Worm (Caenorhabditis elegans) whole organism, L4 larva: Measurements from ENCODE around the gene T21B10.3.

Experiments used
- D1046.2 ChIP-seq: fragments of 200-800 bp; sonication (Bioruptor generic); IDR thresholded peaks from 2 replicates; pipeline ENCODE4 v1.3.6; 2022; ENCODE audit warnings: missing genetic modification characterization, missing compliant biosample characterization
- F49E8.2 ChIP-seq: sonication (generic microtip); optimal IDR thresholded peaks from 2 replicates; lab custom pipeline; 2016; ENCODE audit warnings: missing compliant biosample characterization, mild to moderate bottlenecking, missing genetic modification characterization, borderline replicate concordance
- T20F7.1 ChIP-seq: fragments of 200-800 bp; sonication (Bioruptor generic); optimal IDR thresholded peaks from 2 replicates; lab custom pipeline; 2018; ENCODE audit warnings: mild to moderate bottlenecking, missing genetic modification characterization, missing compliant biosample characterization
- T26A8.4 ChIP-seq: fragments of 200-800 bp; sonication (Bioruptor generic); IDR thresholded peaks from 2 replicates; pipeline ENCODE4 v1.3.6; 2022; ENCODE audit warnings: missing genetic modification characterization, missing compliant biosample characterization
- Y105C5A.15 ChIP-seq: fragments of 200-800 bp; sonication (Bioruptor generic); IDR thresholded peaks from 2 replicates; pipeline ENCODE4 v1.3.6; 2022; ENCODE audit warnings: missing genetic modification characterization, missing compliant biosample characterization
- Y48G9A.11 ChIP-seq: fragments of 200-800 bp; sonication (Bioruptor generic); IDR thresholded peaks from 2 replicates; pipeline ENCODE4 v1.3.6; 2022; ENCODE audit warnings: missing genetic modification reagents, missing genetic modification characterization, missing compliant biosample characterization
- ZK337.2 ChIP-seq: fragments of 200-800 bp; sonication (Bioruptor generic); IDR thresholded peaks from 2 replicates; pipeline ENCODE4 v1.3.6; 2022; ENCODE audit warnings: missing genetic modification reagents, missing genetic modification characterization, missing compliant biosample characterization
- aha-1 ChIP-seq: fragments of 150-350 bp; peaks from one replicate; lab custom pipeline; 2014; ENCODE audit warnings: missing biosample characterization, missing genetic modification characterization
- arid-1 ChIP-seq: fragments of 200-800 bp; sonication (Bioruptor generic); conservative IDR thresholded peaks from 2 replicates; pipeline ENCODE4 v1.3.6; 2022; ENCODE audit warnings: missing genetic modification reagents, missing genetic modification characterization, missing compliant biosample characterization
- attf-4 ChIP-seq: sonication (generic microtip); optimal IDR thresholded peaks from 3 replicates; lab custom pipeline; 2017; ENCODE audit warnings: missing biosample characterization, missing genetic modification characterization
- ceh-20 ChIP-seq: fragments of 200-800 bp; sonication (Bioruptor generic); IDR thresholded peaks from 2 replicates; pipeline ENCODE4 v1.3.6; 2022; ENCODE audit warnings: missing genetic modification reagents, missing genetic modification characterization, missing compliant biosample characterization
- ceh-32 ChIP-seq: sonication (generic microtip); optimal IDR thresholded peaks from 2 replicates; lab custom pipeline; 2016; ENCODE audit warnings: mild to moderate bottlenecking, missing genetic modification characterization, missing compliant biosample characterization; ENCODE audit not compliant: poor library complexity
- ceh-44 ChIP-seq: fragments of 200-800 bp; sonication (Bioruptor generic); IDR thresholded peaks from 2 replicates; pipeline ENCODE4 v1.3.6; 2022; ENCODE audit warnings: missing genetic modification reagents, missing genetic modification characterization, missing compliant biosample characterization
- ceh-82 ChIP-seq: sonication (generic microtip); optimal IDR thresholded peaks from 2 replicates; lab custom pipeline; 2017; ENCODE audit warnings: missing biosample characterization, missing genetic modification characterization
- ces-1 ChIP-seq: fragments of 150-350 bp; sonication (generic microtip); optimal IDR thresholded peaks from 4 replicates; lab custom pipeline; 2014; ENCODE audit warnings: missing biosample characterization, missing genetic modification reagents, missing genetic modification characterization
- ctbp-1 ChIP-seq: fragments of 200-800 bp; sonication (Bioruptor generic); IDR thresholded peaks from 2 replicates; pipeline ENCODE4 v1.3.6; 2022; ENCODE audit warnings: missing genetic modification reagents, missing genetic modification characterization, missing compliant biosample characterization
- daf-16 ChIP-seq, 3 experiments: sonication (generic microtip); optimal IDR thresholded peaks; 2 replicates each; lab custom pipeline; 2016 to 2017; ENCODE audit warnings: missing genetic modification characterization in 3 of 3, missing genetic modification reagents in 3 of 3, mild to moderate bottlenecking in 2 of 3, missing compliant biosample characterization in 2 of 3, missing biosample characterization in 1 of 3, moderate library complexity in 1 of 3
- dmd-6 ChIP-seq: fragments of 200-800 bp; sonication (Bioruptor generic); IDR thresholded peaks from 2 replicates; pipeline ENCODE4 v1.3.6; 2022; ENCODE audit warnings: missing genetic modification reagents, missing genetic modification characterization, missing compliant biosample characterization
- dmd-8 ChIP-seq: fragments of 200-800 bp; sonication (Bioruptor generic); IDR thresholded peaks from 2 replicates; pipeline ENCODE4 v1.3.6; 2022; ENCODE audit warnings: missing genetic modification characterization, missing compliant biosample characterization
- duxl-1 ChIP-seq: sonication (generic microtip); optimal IDR thresholded peaks from 2 replicates; lab custom pipeline; 2016; ENCODE audit warnings: mild to moderate bottlenecking, missing genetic modification characterization, moderate library complexity, missing compliant biosample characterization; ENCODE audit not compliant: poor library complexity
- egl-27 ChIP-seq: sonication (generic microtip); optimal IDR thresholded peaks from 3 replicates; lab custom pipeline; 2017; ENCODE audit warnings: missing biosample characterization, missing genetic modification reagents, missing genetic modification characterization
- fkh-10 ChIP-seq: fragments of 150-350 bp; optimal IDR thresholded peaks from 2 replicates; lab custom pipeline; 2014; ENCODE audit warnings: missing biosample characterization, missing genetic modification reagents, missing genetic modification characterization
- hlh-11 ChIP-seq: fragments of 200-800 bp; sonication (Bioruptor generic); optimal IDR thresholded peaks from 2 replicates; lab custom pipeline; 2018; ENCODE audit warnings: mild to moderate bottlenecking, missing genetic modification characterization, missing compliant biosample characterization
- hlh-30 ChIP-seq: sonication (generic microtip); optimal IDR thresholded peaks from 2 replicates; lab custom pipeline; 2017; ENCODE audit warnings: antibody characterized with exemption, mild to moderate bottlenecking, missing genetic modification characterization, missing compliant biosample characterization; ENCODE audit not compliant: insufficient read depth
- hmg-1.1 ChIP-seq: fragments of 200-800 bp; sonication (Bioruptor generic); IDR thresholded peaks from 2 replicates; pipeline ENCODE4 v1.3.6; 2022; ENCODE audit warnings: missing genetic modification reagents, missing genetic modification characterization, missing compliant biosample characterization
- lim-7 ChIP-seq: fragments of 200-800 bp; sonication (Bioruptor generic); IDR thresholded peaks from 2 replicates; pipeline ENCODE4 v1.3.6; 2022; ENCODE audit warnings: missing genetic modification characterization, missing compliant biosample characterization
- lin-1 ChIP-seq: fragments of 200-800 bp; sonication (Bioruptor generic); IDR thresholded peaks from 2 replicates; pipeline ENCODE4 v1.3.6; 2022; ENCODE audit warnings: missing genetic modification reagents, missing genetic modification characterization, missing compliant biosample characterization
- lin-13 ChIP-seq: fragments of 150-350 bp; optimal IDR thresholded peaks from 2 replicates; lab custom pipeline; 2014; ENCODE audit warnings: missing biosample characterization, missing genetic modification reagents, missing genetic modification characterization
- lsy-2 ChIP-seq, 2 experiments: fragments of 150-350 bp in 1 of 2; sonication (generic microtip) in 1 of 2; optimal IDR thresholded peaks; 2 replicates each; lab custom pipeline; 2014 to 2017; ENCODE audit warnings: missing biosample characterization in 2 of 2, missing genetic modification characterization in 2 of 2
- madf-5 ChIP-seq, 2 experiments: fragments of 200-800 bp; sonication (Bioruptor generic); IDR thresholded peaks; 2 replicates each; pipeline ENCODE4 v1.3.6; 2022; ENCODE audit warnings: missing compliant biosample characterization in 2 of 2, missing genetic modification characterization in 2 of 2
- madf-9 ChIP-seq: fragments of 200-800 bp; sonication (Bioruptor generic); conservative IDR thresholded peaks from 2 replicates; pipeline ENCODE4 v1.3.6; 2022; ENCODE audit warnings: missing genetic modification reagents, missing genetic modification characterization, missing compliant biosample characterization
- mdt-29 ChIP-seq: fragments of 200-800 bp; sonication (Bioruptor generic); IDR thresholded peaks from 2 replicates; pipeline ENCODE4 v1.3.6; 2022; ENCODE audit warnings: missing genetic modification reagents, missing genetic modification characterization, missing compliant biosample characterization
- mep-1 ChIP-seq: fragments of 150-350 bp; sonication (generic microtip); optimal IDR thresholded peaks from 3 replicates; lab custom pipeline; 2014; ENCODE audit warnings: missing biosample characterization, missing genetic modification characterization
- mes-2 ChIP-seq: sonication (generic microtip); optimal IDR thresholded peaks from 2 replicates; lab custom pipeline; 2016; ENCODE audit warnings: missing genotype, mild to moderate bottlenecking, missing genetic modification characterization, missing compliant biosample characterization; ENCODE audit not compliant: poor library complexity, severe bottlenecking
- mxl-3 ChIP-seq: fragments of 200-800 bp; sonication (Bioruptor generic); optimal IDR thresholded peaks from 2 replicates; lab custom pipeline; 2018; ENCODE audit warnings: mild to moderate bottlenecking, missing genetic modification characterization, missing compliant biosample characterization
- nhr-11 ChIP-seq: fragments of 150-350 bp; optimal IDR thresholded peaks from 2 replicates; lab custom pipeline; 2014; ENCODE audit warnings: missing biosample characterization, missing genetic modification characterization
- nhr-111 ChIP-seq: fragments of 200-800 bp; sonication (Bioruptor generic); optimal IDR thresholded peaks from 2 replicates; lab custom pipeline; 2018; ENCODE audit warnings: mild to moderate bottlenecking, missing genetic modification characterization, missing compliant biosample characterization
- nhr-237 ChIP-seq: sonication (generic microtip); optimal IDR thresholded peaks from 2 replicates; lab custom pipeline; 2017; ENCODE audit warnings: missing biosample characterization, missing genetic modification characterization
- nhr-41 ChIP-seq: fragments of 200-800 bp; sonication (Bioruptor generic); IDR thresholded peaks from 2 replicates; pipeline ENCODE4 v1.3.6; 2022; ENCODE audit warnings: missing genetic modification reagents, missing genetic modification characterization, missing compliant biosample characterization
- nhr-77 ChIP-seq: fragments of 150-350 bp; optimal IDR thresholded peaks from 2 replicates; lab custom pipeline; 2014; ENCODE audit warnings: missing biosample characterization, missing genetic modification characterization
- pha-4 ChIP-seq, 2 experiments: fragments of 150-350 bp in 1 of 2; fragments of 200-800 bp in 1 of 2; sonication (Bioruptor generic) in 1 of 2; IDR thresholded peaks in 1 of 2; optimal IDR thresholded peaks in 1 of 2; 2 replicates each; pipeline versions ENCODE4 v1.3.6 to Lab custom; 2014 to 2022; ENCODE audit warnings: missing genetic modification characterization in 2 of 2, missing genetic modification reagents in 2 of 2, missing biosample characterization in 1 of 2, missing compliant biosample characterization in 1 of 2
- php-3 ChIP-seq: fragments of 200-800 bp; sonication (Bioruptor generic); IDR thresholded peaks from 2 replicates; pipeline ENCODE4 v1.3.6; 2022; ENCODE audit warnings: missing genetic modification reagents, missing genetic modification characterization, missing compliant biosample characterization
- sdz-12 ChIP-seq: fragments of 200-800 bp; sonication (Bioruptor generic); optimal IDR thresholded peaks from 2 replicates; lab custom pipeline; 2018; ENCODE audit warnings: mild to moderate bottlenecking, missing genetic modification characterization, missing compliant biosample characterization
- tag-97 ChIP-seq: fragments of 200-800 bp; sonication (Bioruptor generic); IDR thresholded peaks from 2 replicates; pipeline ENCODE4 v1.3.6; 2022; ENCODE audit warnings: missing genetic modification characterization, missing compliant biosample characterization
- unc-130 ChIP-seq: sonication (generic microtip); optimal IDR thresholded peaks from 2 replicates; lab custom pipeline; 2016; ENCODE audit warnings: missing genetic modification reagents, missing genetic modification characterization, missing compliant biosample characterization
- zfp-3 ChIP-seq: fragments of 200-800 bp; sonication (Bioruptor generic); conservative IDR thresholded peaks from 2 replicates; pipeline ENCODE4 v1.3.6; 2022; ENCODE audit warnings: missing genetic modification reagents, missing genetic modification characterization, missing compliant biosample characterization

The T21B10.3 gene

ce11 chrII:8933693-8934432, at the start of gene T21B10.3:
Gene T21B10.3 (plus strand): TSS chrII:8934382.
- TF ChIP-seq duxl-1 (no peak), mxl-3 (no peak), Y48G9A.11 (GFP tag; lab: Robert Waterston, UW) (peak; percentile 88), tag-97 (GFP tag; lab: Robert Waterston, UW) (no peak), daf-16 (GFP tag; optimal IDR thresholded peaks at IDR 0.05; lab: Kevin White, UChicago) (peak in 1 of 2 experiments; percentile 62), daf-16 (tag; optimal IDR thresholded peaks at IDR 0.05; lab: Kevin White, UChicago) (peak; percentile 2), ctbp-1 (GFP tag; lab: Robert Waterston, UW) (0 out of 2 replicates have a peak, but pooled peaks have one; percentile 46), aha-1 (peak; percentile 89), ZK337.2 (GFP tag; lab: Robert Waterston, UW) (no peak), ceh-20 (peak; percentile 53; the same call in 1 of the 2 replicates), madf-5 (GFP tag; IDR thresholded peaks at IDR 0.05; lab: Robert Waterston, UW) (0 out of 4 replicates have a peak, but pooled peaks of 1 of the 2 experiments have one; percentile 62), ceh-82 (no peak), hlh-30 (tag; lab: Kevin White, UChicago) (peak; percentile 55), hlh-11 (peak; percentile 20), nhr-11 (tag; lab: Kevin White, UChicago) (no peak), ces-1 (no peak), egl-27 (tag; lab: Kevin White, UChicago) (no peak), arid-1 (GFP tag; lab: Robert Waterston, UW) (peak; percentile 45; the same call in 1 of the 2 replicates), mes-2 (tag; lab: Kevin White, UChicago) (peak; percentile 54), pha-4 (GFP tag; IDR thresholded peaks at IDR 0.05; lab: Robert Waterston, UW) (peak; percentile 61; the same call in 1 of the 2 replicates), pha-4 (tag; optimal IDR thresholded peaks at IDR 0.05; lab: Kevin White, UChicago) (no peak), dmd-8 (peak; percentile 58; the same call in 1 of the 2 replicates), fkh-10 (GFP tag; lab: Kevin White, UChicago) (no peak), Y105C5A.15 (GFP tag; lab: Robert Waterston, UW) (0 out of 2 replicates have a peak, but pooled peaks have one; percentile 21), nhr-237 (tag; lab: Kevin White, UChicago) (no peak), nhr-41 (GFP tag; lab: Robert Waterston, UW) (0 out of 2 replicates have a peak, but pooled peaks have one; percentile 44), madf-9 (GFP tag; lab: Robert Waterston, UW) (peak; percentile 31; the same call in 1 of the 2 replicates), nhr-77 (tag; lab: Kevin White, UChicago) (no peak), ceh-32 (tag; lab: Kevin White, UChicago) (no peak), D1046.2 (0 out of 2 replicates have a peak, but pooled peaks have one; percentile 61), mep-1 (peak; percentile 15), nhr-111 (GFP tag; lab: Kevin White, UChicago) (no peak), lin-13 (GFP tag; lab: Kevin White, UChicago) (peak; percentile 26), lsy-2 (tag; optimal IDR thresholded peaks at IDR 0.05; lab: Kevin White, UChicago) (peak in 1 of 2 experiments; percentile 66), ceh-44 (GFP tag; lab: Robert Waterston, UW) (peak; percentile 50; the same call in 1 of the 2 replicates), lin-1 (GFP tag; lab: Robert Waterston, UW) (peak; percentile 28; the same call in 1 of the 2 replicates), php-3 (peak; percentile 66), hmg-1.1 (GFP tag; lab: Robert Waterston, UW) (peak; percentile 38), T20F7.1 (GFP tag; lab: Kevin White, UChicago) (peak; percentile 22), sdz-12 (peak; percentile 38), mdt-29 (GFP tag; lab: Robert Waterston, UW) (peak; percentile 65; the same call in 1 of the 2 replicates), zfp-3 (GFP tag; lab: Robert Waterston, UW) (peak; percentile 91), unc-130 (GFP tag; lab: Kevin White, UChicago) (peak; percentile 93), lim-7 (GFP tag; lab: Robert Waterston, UW) (0 out of 2 replicates have a peak, but pooled peaks have one; percentile 30), dmd-6 (GFP tag; lab: Robert Waterston, UW) (peak; percentile 40), F49E8.2 (peak; percentile 89), T26A8.4 (GFP tag; lab: Robert Waterston, UW) (peak; percentile 68; the same call in 1 of the 2 replicates), attf-4 (tag; lab: Kevin White, UChicago) (no peak)
